Fruit fly (Drosophila melanogaster) whole organism, prepupa: ENCODE results near the gene Alg7.

ENCODE experiments used
- Ets96B ChIP-seq: fragments of 200-800 bp; optimal IDR thresholded peaks from 2 replicates; lab custom pipeline; 2019; ENCODE audit warnings: missing biosample characterization, mild to moderate bottlenecking, missing genetic modification characterization, moderate library complexity
- Hr4 ChIP-seq: fragments of 200-800 bp; sonication (Bioruptor generic); optimal IDR thresholded peaks from 3 replicates; lab custom pipeline; 2016; ENCODE audit warnings: missing biosample characterization, missing genetic modification characterization
- spab ChIP-seq: fragments of 200-800 bp; sonication (Bioruptor generic); optimal IDR thresholded peaks from 2 replicates; lab custom pipeline; 2017; ENCODE audit warnings: missing biosample characterization, mild to moderate bottlenecking, missing genetic modification characterization, missing genetic modification reagents

- TF ChIP-seq spab (GFP tag; lab: Kevin White, UChicago) (no peak), Ets96B (tag; lab: Kevin White, UChicago) (no peak), Hr4 (GFP tag; lab: Kevin White, UChicago) (no peak)
Observed at dm6 chr2L:13205256-13205655, 26.2 kb downstream of the Alg7 start.
